Worm (Caenorhabditis elegans) whole organism, young adult: Measurements from ENCODE around the gene catp-7.

Experiments
- T07F8.4 ChIP-seq: sonication (generic microtip); optimal IDR thresholded peaks from 2 replicates; lab custom pipeline; 2016; ENCODE audit warnings: mild to moderate bottlenecking, missing genetic modification characterization, moderate library complexity, missing compliant biosample characterization
- Y56A3A.18 ChIP-seq: fragments of 200-800 bp; sonication (Bioruptor generic); IDR thresholded peaks from 2 replicates; pipeline ENCODE4 v1.3.6; 2022; ENCODE audit warnings: missing genetic modification reagents, missing genetic modification characterization, missing compliant biosample characterization
- die-1 ChIP-seq: sonication (generic microtip); optimal IDR thresholded peaks from 2 replicates; lab custom pipeline; 2016; ENCODE audit warnings: missing genotype, mild to moderate bottlenecking, missing genetic modification characterization, missing compliant biosample characterization
- ets-4 ChIP-seq: fragments of 200-800 bp; sonication (Bioruptor generic); optimal IDR thresholded peaks from 2 replicates; lab custom pipeline; 2018; ENCODE audit warnings: mild to moderate bottlenecking, missing genetic modification characterization, missing compliant biosample characterization
- rcor-1 ChIP-seq: fragments of 200-800 bp; sonication (Bioruptor generic); IDR thresholded peaks from 2 replicates; pipeline ENCODE4 v1.3.6; 2022; ENCODE audit warnings: missing genetic modification reagents, missing genetic modification characterization, missing compliant biosample characterization
- snpc-4 ChIP-seq, 5 experiments: fragments of 150-350 bp in 1 of 5; sonication (generic microtip) in 4 of 5; optimal IDR thresholded peaks; 2 replicates each; lab custom pipeline; 2014 to 2018; ENCODE audit warnings: missing genetic modification characterization in 5 of 5, missing biosample characterization in 3 of 5, antibody characterized with exemption in 2 of 5, mild to moderate bottlenecking in 2 of 5, missing compliant biosample characterization in 2 of 5, missing genotype in 2 of 5, moderate library complexity in 2 of 5, missing genetic modification reagents in 1 of 5
- unc-62 ChIP-seq: fragments of 150-350 bp; optimal IDR thresholded peaks from 2 replicates; lab custom pipeline; 2014; ENCODE audit warnings: missing biosample characterization, missing genetic modification reagents, missing genetic modification characterization

DNA sequence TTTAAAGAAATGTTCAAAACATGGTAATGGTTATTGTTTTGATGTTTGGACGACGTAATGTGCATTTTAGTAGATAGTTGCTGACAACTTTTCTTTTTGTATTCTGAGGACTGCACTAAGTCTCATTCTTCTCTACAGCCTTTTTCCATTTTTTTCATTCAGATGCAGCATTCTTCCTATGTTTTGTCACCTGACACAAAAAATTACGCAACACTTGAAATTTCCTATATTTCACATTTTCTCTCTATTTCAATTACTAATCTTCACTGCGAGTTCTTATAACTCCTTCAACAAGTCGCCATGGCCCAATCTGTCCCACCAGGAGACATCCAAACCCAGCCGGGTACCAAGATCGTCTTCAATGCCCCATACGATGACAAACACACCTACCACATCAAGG is 14.6 kb upstream of the catp-7 start, which contains the start of gene Y59H11AM.1:
- TF ChIP-seq T07F8.4 (tag; lab: Kevin White, UChicago) (no peak), die-1 (tag; lab: Kevin White, UChicago) (no peak), Y56A3A.18 (GFP tag; lab: Robert Waterston, UW) (no peak), snpc-4 (GFP tag; optimal IDR thresholded peaks at IDR 0.05; lab: Kevin White, UChicago) (no peak), snpc-4 (tag; optimal IDR thresholded peaks at IDR 0.05; lab: Kevin White, UChicago) (no peak), ets-4 (no peak), unc-62 (GFP tag; lab: Kevin White, UChicago) (no peak), rcor-1 (GFP tag; lab: Robert Waterston, UW) (no peak)
